Worm (Caenorhabditis elegans): ENCODE measurements around the gene F40C5.2.
A peak's percentile ranks its signal among the peaks of the same experiment; 100 is the strongest.

DNA sequence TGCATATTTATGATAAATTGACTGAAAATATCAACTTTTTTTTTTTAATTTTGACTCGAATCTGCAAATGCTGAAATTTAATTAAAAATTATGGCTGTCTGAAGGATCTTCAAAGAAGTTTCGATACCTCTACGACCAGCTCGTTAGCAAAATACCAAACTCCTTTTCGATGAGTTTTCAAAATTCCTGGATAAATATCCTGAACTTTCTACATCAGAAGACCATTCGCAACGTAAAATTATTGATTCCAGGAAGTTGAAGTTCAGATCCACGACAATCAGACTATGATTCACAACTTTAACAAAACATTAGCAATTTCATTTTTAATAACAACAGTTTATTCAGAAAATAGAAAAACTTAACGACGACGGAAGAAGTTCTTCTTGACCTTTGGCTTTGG is 14.2 kb downstream of the F40C5.2 start:
- TF ChIP-seq pha-4 (tag; optimal IDR thresholded peaks at IDR 0.05): no peak
- no peak for TF ChIP-seq nhr-179 (tag; optimal IDR thresholded peaks at IDR 0.05)
- peak; percentile 80 for TF ChIP-seq snpc-1.1 (tag; optimal IDR thresholded peaks at IDR 0.05; ENCODE audit: insufficient read depth)
- TF ChIP-seq lin-40 (tag; optimal IDR thresholded peaks at IDR 0.05): no peak
- TF ChIP-seq sea-2 (GFP tag; IDR thresholded peaks at IDR 0.05): no peak
- peak; percentile 38 for TF ChIP-seq atf-7 (tag; optimal IDR thresholded peaks at IDR 0.05)
- peak; percentile 48 for TF ChIP-seq lsl-1 (GFP tag; optimal IDR thresholded peaks at IDR 0.05)
- TF ChIP-seq dpl-1 (GFP tag; optimal IDR thresholded peaks at IDR 0.05): no peak

Data from whole organism, young adult.